Worm (Caenorhabditis elegans) whole organism, early embryonic: ENCODE data around the gene C55A6.6.

Source experiments
- B0310.2 ChIP-seq: sonication (generic microtip); optimal IDR thresholded peaks from 2 replicates; lab custom pipeline; 2016; ENCODE audit warnings: mild to moderate bottlenecking, missing genetic modification characterization, missing compliant biosample characterization
- F13C5.2 ChIP-seq: sonication (generic microtip); optimal IDR thresholded peaks from 2 replicates; lab custom pipeline; 2017; ENCODE audit warnings: mild to moderate bottlenecking, missing genetic modification characterization, inconsistent platforms, missing compliant biosample characterization
- aly-1 ChIP-seq: sonication (generic microtip); optimal IDR thresholded peaks from 2 replicates; lab custom pipeline; 2016; ENCODE audit warnings: missing genetic modification characterization, missing compliant biosample characterization
- ama-1 ChIP-seq: fragments of 150-350 bp; optimal IDR thresholded peaks from 2 replicates; lab custom pipeline; 2014
- ceh-13 ChIP-seq: fragments of 200-800 bp; sonication (Bioruptor generic); optimal IDR thresholded peaks from 2 replicates; lab custom pipeline; 2018; ENCODE audit warnings: mild to moderate bottlenecking, missing genetic modification characterization, missing compliant biosample characterization
- ceh-36 ChIP-seq: sonication (generic microtip); optimal IDR thresholded peaks from 2 replicates; lab custom pipeline; 2016; ENCODE audit warnings: missing genetic modification characterization, inconsistent platforms, missing compliant biosample characterization
- ets-7 ChIP-seq: sonication (generic microtip); optimal IDR thresholded peaks from 2 replicates; lab custom pipeline; 2016; ENCODE audit warnings: missing genotype, missing genetic modification characterization, missing compliant biosample characterization
- flt-1 ChIP-seq: fragments of 200-800 bp; sonication (Bioruptor generic); IDR thresholded peaks from 2 replicates; pipeline ENCODE4 v1.3.6; 2022; ENCODE audit warnings: missing genetic modification characterization, missing compliant biosample characterization
- hmbx-1 ChIP-seq: sonication (generic microtip); optimal IDR thresholded peaks from 2 replicates; lab custom pipeline; 2016; ENCODE audit warnings: mild to moderate bottlenecking, missing genetic modification characterization, missing compliant biosample characterization
- hmg-4 ChIP-seq: fragments of 200-800 bp; sonication (Bioruptor generic); optimal IDR thresholded peaks from 2 replicates; lab custom pipeline; 2018; ENCODE audit warnings: mild to moderate bottlenecking, missing genetic modification characterization, missing compliant biosample characterization
- hnd-1 ChIP-seq: sonication (generic microtip); optimal IDR thresholded peaks from 2 replicates; lab custom pipeline; 2016; ENCODE audit warnings: missing genetic modification characterization, missing compliant biosample characterization
- pes-1 ChIP-seq: fragments of 200-800 bp; sonication (Bioruptor generic); IDR thresholded peaks from 2 replicates; pipeline ENCODE4 v1.3.6; 2022; ENCODE audit warnings: missing genetic modification reagents, missing genetic modification characterization, missing compliant biosample characterization
- scrt-1 ChIP-seq: fragments of 200-800 bp; sonication (Bioruptor generic); IDR thresholded peaks from 2 replicates; pipeline ENCODE4 v1.3.6; 2022; ENCODE audit warnings: missing genetic modification characterization, missing compliant biosample characterization
- sea-1 ChIP-seq: fragments of 200-800 bp; sonication (Bioruptor generic); conservative IDR thresholded peaks from 2 replicates; pipeline ENCODE4 v1.3.6; 2022; ENCODE audit warnings: missing genetic modification characterization, missing compliant biosample characterization
- tbx-11 ChIP-seq: fragments of 200-800 bp; sonication (Bioruptor generic); IDR thresholded peaks from 2 replicates; pipeline ENCODE4 v1.3.6; 2022; ENCODE audit warnings: missing genetic modification characterization, missing compliant biosample characterization
- tbx-37 ChIP-seq: fragments of 200-800 bp; sonication (Bioruptor generic); conservative IDR thresholded peaks from 2 replicates; pipeline ENCODE4 v1.3.6; 2022; ENCODE audit warnings: missing genetic modification reagents, missing genetic modification characterization, missing compliant biosample characterization
- tra-4 ChIP-seq: sonication (generic microtip); optimal IDR thresholded peaks from 2 replicates; lab custom pipeline; 2017; ENCODE audit warnings: missing genetic modification characterization, missing compliant biosample characterization

Gene C55A6.6

ce11 chrV:11525338-11525737, 10.8 kb upstream of the C55A6.6 start:
- TF ChIP-seq hnd-1 (tag; lab: Kevin White, UChicago) (no peak), ceh-13 (GFP tag; lab: Kevin White, UChicago) (no peak), scrt-1 (GFP tag; lab: Robert Waterston, UW) (no peak), tbx-37 (no peak), hmg-4 (GFP tag; lab: Kevin White, UChicago) (no peak), aly-1 (no peak), sea-1 (GFP tag; lab: Robert Waterston, UW) (no peak)

DNA sequence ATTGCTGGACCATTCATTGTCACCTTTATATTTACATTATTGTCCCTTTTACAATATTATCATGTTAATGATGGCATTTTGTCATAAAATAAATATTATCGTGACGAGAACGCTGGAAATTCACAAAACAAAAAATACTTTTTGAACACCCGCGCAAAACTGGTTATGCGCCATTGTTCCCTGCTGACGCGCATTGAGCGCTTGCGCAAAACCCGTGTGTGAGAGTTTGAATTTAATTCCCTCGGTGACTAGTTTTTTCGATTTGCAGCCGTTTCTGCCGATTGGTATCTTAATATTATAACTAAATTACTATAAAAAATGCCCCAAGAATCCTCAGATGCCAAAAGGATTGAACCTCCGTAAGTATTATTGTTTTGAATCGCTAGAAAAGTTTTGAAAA, 6.9 kb upstream of the C55A6.6 start, which contains the start of gene pafo-1:
Gene pafo-1, plus strand, starts transcription at position 256 of the 400 bp plus-strand sequence.
- no peak for TF ChIP-seq pes-1 (GFP tag; lab: Robert Waterston, UW)
- peak; percentile 27 for TF ChIP-seq hmg-4 (GFP tag; lab: Kevin White, UChicago)
- TF ChIP-seq flt-1 (GFP tag; lab: Robert Waterston, UW) = 0 out of 2 replicates have a peak, but pooled peaks have one; percentile 23
- TF ChIP-seq ama-1 = no peak
- no peak for TF ChIP-seq hmbx-1 (tag; lab: Kevin White, UChicago)
- no peak for TF ChIP-seq ets-7 (tag; lab: Kevin White, UChicago)
- no peak for TF ChIP-seq hnd-1 (tag; lab: Kevin White, UChicago)
- TF ChIP-seq ceh-13 (GFP tag; lab: Kevin White, UChicago) = no peak
- no peak for TF ChIP-seq B0310.2 (tag; lab: Kevin White, UChicago)
- peak; percentile 83 for TF ChIP-seq F13C5.2 (tag; lab: Kevin White, UChicago)
- TF ChIP-seq sea-1 (GFP tag; lab: Robert Waterston, UW) = 0 out of 2 replicates have a peak, but pooled peaks have one; percentile 23
- peak; percentile 61 for TF ChIP-seq tbx-37
- TF ChIP-seq tbx-11 (GFP tag; lab: Robert Waterston, UW) = no peak
- TF ChIP-seq ceh-36 = peak; percentile 40
- TF ChIP-seq aly-1 = no peak
- no peak for TF ChIP-seq tra-4 (tag; lab: Kevin White, UChicago)
- TF ChIP-seq scrt-1 (GFP tag; lab: Robert Waterston, UW) = no peak

DNA sequence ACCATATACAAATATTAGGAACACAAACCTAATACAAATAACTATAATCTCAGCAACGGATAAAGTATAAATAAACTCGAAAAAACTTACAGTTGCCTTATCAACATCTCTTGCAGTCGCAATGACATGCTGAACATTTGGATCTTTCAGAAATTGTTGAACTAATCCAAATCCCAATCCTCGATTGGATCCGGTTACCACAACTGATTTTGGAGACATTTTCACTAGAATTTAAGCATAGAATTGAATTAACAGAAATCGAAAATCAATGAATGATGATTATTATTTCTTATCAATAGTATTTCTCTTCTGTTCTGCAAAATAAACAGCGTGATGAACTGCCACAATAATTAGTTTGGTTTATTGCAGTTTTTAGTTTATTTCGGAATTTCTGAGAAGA, 5.7 kb upstream of the C55A6.6 start, which contains the start of the genes C55A6.11 and C55A6.7:
Gene C55A6.11, plus strand, starts transcription at position 301 of the 400 bp plus-strand sequence.
Gene C55A6.7, minus strand, starts transcription at position 316 of the 400 bp plus-strand sequence.
- TF ChIP-seq hnd-1 (tag; lab: Kevin White, UChicago) = no peak
- TF ChIP-seq F13C5.2 (tag; lab: Kevin White, UChicago) = no peak
- no peak for TF ChIP-seq tbx-37
- TF ChIP-seq B0310.2 (tag; lab: Kevin White, UChicago) = no peak
- no peak for TF ChIP-seq ama-1
- TF ChIP-seq ets-7 (tag; lab: Kevin White, UChicago) = no peak
- TF ChIP-seq tbx-11 (GFP tag; lab: Robert Waterston, UW) = no peak
- no peak for TF ChIP-seq aly-1
- no peak for TF ChIP-seq flt-1 (GFP tag; lab: Robert Waterston, UW)
- TF ChIP-seq hmbx-1 (tag; lab: Kevin White, UChicago) = no peak
- no peak for TF ChIP-seq sea-1 (GFP tag; lab: Robert Waterston, UW)
- TF ChIP-seq tra-4 (tag; lab: Kevin White, UChicago) = no peak
- TF ChIP-seq scrt-1 (GFP tag; lab: Robert Waterston, UW) = no peak
- no peak for TF ChIP-seq ceh-36
- TF ChIP-seq ceh-13 (GFP tag; lab: Kevin White, UChicago) = no peak

DNA sequence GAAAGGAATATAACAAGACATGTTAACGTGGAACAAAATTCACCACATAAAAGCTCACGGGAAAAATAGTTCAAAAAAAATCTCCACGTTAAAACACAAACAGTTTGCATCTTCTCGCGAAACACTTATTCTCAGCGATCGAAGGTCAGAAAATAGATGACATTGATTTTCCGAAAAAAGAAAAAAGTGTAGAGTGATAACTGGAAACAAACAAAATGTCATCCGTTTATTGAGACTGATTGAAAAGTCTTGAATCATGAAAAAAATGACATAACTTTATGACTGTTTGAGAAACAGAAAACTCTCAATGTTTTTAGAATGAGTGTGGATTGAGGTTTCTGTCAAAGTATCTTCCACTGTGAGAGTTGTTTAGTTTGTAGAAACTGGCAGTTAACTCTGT, 3.3 kb upstream of the C55A6.6 start, which contains the start of gene C55A6.4:
Gene C55A6.4, minus strand, starts transcription at position 101 of the 400 bp plus-strand sequence.
- TF ChIP-seq hmbx-1 (tag; lab: Kevin White, UChicago) = no peak
- no peak for TF ChIP-seq aly-1
- TF ChIP-seq ama-1 = no peak
- no peak for TF ChIP-seq tra-4 (tag; lab: Kevin White, UChicago)
- no peak for TF ChIP-seq flt-1 (GFP tag; lab: Robert Waterston, UW)
- TF ChIP-seq scrt-1 (GFP tag; lab: Robert Waterston, UW) = no peak

ce11 chrV:11516141-11516591, 1.6 kb upstream of the C55A6.6 start, which contains the start of gene sdz-8:
TSS of gene sdz-8 (minus strand) at chrV:11516191.
- TF ChIP-seq flt-1 (GFP tag; lab: Robert Waterston, UW) (no peak), pes-1 (GFP tag; lab: Robert Waterston, UW) (no peak), sea-1 (GFP tag; lab: Robert Waterston, UW) (no peak), tbx-37 (no peak), ceh-13 (GFP tag; lab: Kevin White, UChicago) (no peak), B0310.2 (tag; lab: Kevin White, UChicago) (no peak), tra-4 (tag; lab: Kevin White, UChicago) (no peak), hnd-1 (tag; lab: Kevin White, UChicago) (no peak), ama-1 (no peak), ets-7 (tag; lab: Kevin White, UChicago) (no peak), hmg-4 (GFP tag; lab: Kevin White, UChicago) (no peak), F13C5.2 (tag; lab: Kevin White, UChicago) (no peak), tbx-11 (GFP tag; lab: Robert Waterston, UW) (no peak), hmbx-1 (tag; lab: Kevin White, UChicago) (no peak), aly-1 (no peak), ceh-36 (no peak), scrt-1 (GFP tag; lab: Robert Waterston, UW) (no peak)

DNA sequence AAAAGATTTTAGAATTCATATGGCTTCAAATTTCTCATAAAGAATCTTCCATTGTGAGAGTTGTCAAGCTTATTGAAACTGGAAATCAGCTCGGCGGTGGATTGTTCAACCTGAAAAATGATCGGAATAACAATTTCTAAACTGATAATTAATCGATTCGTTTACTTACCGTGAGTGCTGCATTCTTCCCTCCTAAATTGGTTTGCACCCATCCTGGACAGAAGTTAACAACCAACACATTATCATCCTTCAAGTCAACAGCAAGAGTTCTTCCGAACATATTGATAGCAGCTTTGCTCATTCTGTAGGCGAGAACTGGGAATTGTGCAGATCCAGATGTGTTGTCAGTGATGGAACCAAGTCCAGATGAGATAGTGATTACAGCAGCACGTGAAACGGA, 608 bp upstream of the C55A6.6 start:
- no peak for TF ChIP-seq pes-1 (GFP tag; lab: Robert Waterston, UW)
- TF ChIP-seq sea-1 (GFP tag; lab: Robert Waterston, UW) = no peak
- TF ChIP-seq ama-1 = no peak
- no peak for TF ChIP-seq tra-4 (tag; lab: Kevin White, UChicago)

ce11 chrV:11513432-11513831, 1.1 kb downstream of the C55A6.6 start, which contains the start of gene C55A6.3:
TSS of gene C55A6.3 (minus strand) at chrV:11513532.
- TF ChIP-seq tbx-37 (no peak), ceh-13 (GFP tag; lab: Kevin White, UChicago) (no peak), flt-1 (GFP tag; lab: Robert Waterston, UW) (no peak), hmbx-1 (tag; lab: Kevin White, UChicago) (no peak), pes-1 (GFP tag; lab: Robert Waterston, UW) (no peak), F13C5.2 (tag; lab: Kevin White, UChicago) (no peak), aly-1 (no peak), tbx-11 (GFP tag; lab: Robert Waterston, UW) (no peak), scrt-1 (GFP tag; lab: Robert Waterston, UW) (no peak), hnd-1 (tag; lab: Kevin White, UChicago) (no peak), ceh-36 (no peak), tra-4 (tag; lab: Kevin White, UChicago) (no peak), sea-1 (GFP tag; lab: Robert Waterston, UW) (no peak), ama-1 (no peak), B0310.2 (tag; lab: Kevin White, UChicago) (no peak), ets-7 (tag; lab: Kevin White, UChicago) (no peak)
